Fruit fly (Drosophila melanogaster) whole organism, embryonic: ENCODE measurements around the gene pros.

Source experiments
- Atf-2 ChIP-seq: fragments of 200-800 bp; sonication (Bioruptor generic); optimal IDR thresholded peaks from 2 replicates; lab custom pipeline; 2016; ENCODE audit warnings: missing biosample characterization, missing genetic modification characterization
- B-H2 ChIP-seq: fragments of 200-800 bp; sonication (Bioruptor generic); optimal IDR thresholded peaks from 2 replicates; lab custom pipeline; 2018; ENCODE audit warnings: missing biosample characterization, mild to moderate bottlenecking, missing genetic modification characterization
- CG10147 ChIP-seq: fragments of 200-800 bp; sonication (Bioruptor generic); optimal IDR thresholded peaks from 2 replicates; lab custom pipeline; 2019; ENCODE audit warnings: missing biosample characterization, mild to moderate bottlenecking, missing genetic modification characterization, moderate library complexity
- CG10959 ChIP-seq: fragments of 200-800 bp; sonication (Bioruptor generic); IDR thresholded peaks from 2 replicates; pipeline ENCODE4 v1.3.6; 2022; ENCODE audit warnings: missing biosample characterization, missing genetic modification characterization
- CG11093 ChIP-seq: fragments of 200-800 bp; sonication (Bioruptor generic); IDR thresholded peaks from 3 replicates; pipeline ENCODE4 v1.3.6; 2022; ENCODE audit warnings: missing biosample characterization, missing genetic modification characterization
- CG12299 ChIP-seq: fragments of 200-800 bp; sonication (Bioruptor generic); optimal IDR thresholded peaks from 2 replicates; lab custom pipeline; 2018; ENCODE audit warnings: missing biosample characterization, mild to moderate bottlenecking, missing genetic modification characterization
- CG12391 ChIP-seq: fragments of 200-800 bp; sonication (Bioruptor generic); optimal IDR thresholded peaks from 3 replicates; lab custom pipeline; 2018; ENCODE audit warnings: missing biosample characterization, mild to moderate bottlenecking, missing genetic modification characterization, moderate library complexity
- CG14710 ChIP-seq: fragments of 200-800 bp; sonication (Bioruptor generic); optimal IDR thresholded peaks from 3 replicates; lab custom pipeline; 2019; ENCODE audit warnings: missing biosample characterization, mild to moderate bottlenecking, missing genetic modification characterization, moderate library complexity
- CG15011 ChIP-seq: fragments of 200-800 bp; sonication (Bioruptor generic); optimal IDR thresholded peaks from 3 replicates; lab custom pipeline; 2018; ENCODE audit warnings: missing biosample characterization, mild to moderate bottlenecking, missing genetic modification characterization
- CG15073 ChIP-seq: fragments of 200-800 bp; sonication (Bioruptor generic); optimal IDR thresholded peaks from 2 replicates; lab custom pipeline; 2016; ENCODE audit warnings: missing biosample characterization, missing genetic modification characterization
- CG15514 ChIP-seq: fragments of 200-800 bp; sonication (Bioruptor generic); optimal IDR thresholded peaks from 3 replicates; lab custom pipeline; 2017; ENCODE audit warnings: missing biosample characterization, missing genetic modification characterization, mild to moderate bottlenecking, moderate library complexity, missing genetic modification reagents
- CG16813 ChIP-seq: fragments of 200-800 bp; sonication (Bioruptor generic); IDR thresholded peaks from 3 replicates; pipeline ENCODE4 v1.3.6; 2022; ENCODE audit warnings: missing biosample characterization, missing genetic modification characterization; ENCODE audit not compliant: partially characterized antibody
- CG17328 ChIP-seq: fragments of 200-800 bp; sonication (Bioruptor generic); IDR thresholded peaks from 2 replicates; pipeline ENCODE4 v1.3.6; 2022; ENCODE audit warnings: missing biosample characterization, missing genetic modification characterization
- CG34422 ChIP-seq: fragments of 200-800 bp; sonication (Bioruptor generic); IDR thresholded peaks from 3 replicates; pipeline ENCODE4 v1.3.6; 2022; ENCODE audit warnings: missing biosample characterization, missing genetic modification characterization
- CG3995 ChIP-seq: fragments of 200-800 bp; sonication (Bioruptor generic); optimal IDR thresholded peaks from 3 replicates; lab custom pipeline; 2016; ENCODE audit warnings: missing biosample characterization, missing genetic modification characterization
- CG42726 ChIP-seq: fragments of 200-800 bp; sonication (Bioruptor generic); IDR thresholded peaks from 2 replicates; pipeline ENCODE4 v1.3.6; 2022; ENCODE audit warnings: missing biosample characterization, missing genetic modification characterization; ENCODE audit not compliant: partially characterized antibody
- CG4617 ChIP-seq: fragments of 200-800 bp; sonication (Bioruptor generic); optimal IDR thresholded peaks from 3 replicates; lab custom pipeline; 2016; ENCODE audit warnings: missing biosample characterization, missing genetic modification characterization, borderline replicate concordance
- CG4730 ChIP-seq: fragments of 200-800 bp; sonication (Bioruptor generic); IDR thresholded peaks from 2 replicates; pipeline ENCODE4 v1.3.6; 2022; ENCODE audit warnings: missing biosample characterization, missing genetic modification characterization
- CG6254 ChIP-seq: fragments of 200-800 bp; sonication (Bioruptor generic); optimal IDR thresholded peaks from 3 replicates; lab custom pipeline; 2017; ENCODE audit warnings: mild to moderate bottlenecking, missing biosample characterization, missing genetic modification reagents, missing genetic modification characterization
- CG6272 ChIP-seq: fragments of 200-800 bp; sonication (Bioruptor generic); IDR thresholded peaks from 2 replicates; pipeline ENCODE4 v1.3.6; 2022; ENCODE audit warnings: missing biosample characterization, missing genetic modification characterization
- CG6854 ChIP-seq: fragments of 200-800 bp; sonication (Bioruptor generic); optimal IDR thresholded peaks from 3 replicates; lab custom pipeline; 2017; ENCODE audit warnings: missing biosample characterization, mild to moderate bottlenecking, missing genetic modification characterization
- CG7372 ChIP-seq: fragments of 200-800 bp; sonication (Bioruptor generic); IDR thresholded peaks from 2 replicates; pipeline ENCODE4 v1.3.6; 2022; ENCODE audit warnings: missing biosample characterization, missing genetic modification characterization
- CG9727 ChIP-seq: fragments of 200-800 bp; sonication (Bioruptor generic); optimal IDR thresholded peaks from 3 replicates; lab custom pipeline; 2017; ENCODE audit warnings: missing biosample characterization, mild to moderate bottlenecking, missing genetic modification characterization
- Camta ChIP-seq: fragments of 200-800 bp; sonication (Bioruptor generic); optimal IDR thresholded peaks from 2 replicates; lab custom pipeline; 2016; ENCODE audit warnings: missing biosample characterization, missing genetic modification characterization
- Chrac-16 ChIP-seq: fragments of 200-800 bp; sonication (Bioruptor generic); optimal IDR thresholded peaks from 3 replicates; lab custom pipeline; 2016; ENCODE audit warnings: missing biosample characterization, missing genetic modification characterization
- CkIIα-i1 ChIP-seq: fragments of 200-800 bp; sonication (Bioruptor generic); IDR thresholded peaks from 2 replicates; pipeline ENCODE4 v1.3.6; 2022; ENCODE audit warnings: missing biosample characterization, missing genetic modification characterization
- CrebB ChIP-seq: fragments of 200-800 bp; sonication (Bioruptor generic); optimal IDR thresholded peaks from 3 replicates; lab custom pipeline; 2018; ENCODE audit warnings: missing biosample characterization, mild to moderate bottlenecking, missing genetic modification characterization
- Meics ChIP-seq: fragments of 200-800 bp; sonication (Bioruptor generic); optimal IDR thresholded peaks from 2 replicates; lab custom pipeline; 2017; ENCODE audit warnings: missing biosample characterization, mild to moderate bottlenecking, missing genetic modification characterization
- Neu2 ChIP-seq: fragments of 200-800 bp; sonication (Bioruptor generic); optimal IDR thresholded peaks from 3 replicates; lab custom pipeline; 2016; ENCODE audit warnings: missing biosample characterization, missing genetic modification characterization, borderline replicate concordance
- Spps ChIP-seq: fragments of 200-800 bp; sonication (Bioruptor generic); optimal IDR thresholded peaks from 2 replicates; lab custom pipeline; 2018; ENCODE audit warnings: missing biosample characterization, mild to moderate bottlenecking, missing genetic modification characterization
- Taf1 ChIP-seq: fragments of 200-800 bp; sonication (Bioruptor generic); IDR thresholded peaks from 2 replicates; pipeline ENCODE4 v1.3.6; 2022; ENCODE audit warnings: missing biosample characterization, missing genetic modification characterization
- ato ChIP-seq: fragments of 200-800 bp; sonication (Bioruptor generic); IDR thresholded peaks from 2 replicates; pipeline ENCODE4 v1.3.6; 2022; ENCODE audit warnings: missing biosample characterization, missing genetic modification characterization; ENCODE audit not compliant: partially characterized antibody
- dmrt11E ChIP-seq: fragments of 200-800 bp; sonication (Bioruptor generic); optimal IDR thresholded peaks from 3 replicates; lab custom pipeline; 2018; ENCODE audit warnings: missing biosample characterization, mild to moderate bottlenecking, missing genetic modification characterization, moderate library complexity
- exex ChIP-seq: fragments of 200-800 bp; sonication (Bioruptor generic); optimal IDR thresholded peaks from 4 replicates; lab custom pipeline; 2018; ENCODE audit warnings: missing biosample characterization, mild to moderate bottlenecking, missing genetic modification characterization, moderate library complexity
- gce ChIP-seq: fragments of 200-800 bp; sonication (Bioruptor generic); IDR thresholded peaks from 3 replicates; pipeline ENCODE4 v1.3.6; 2022; ENCODE audit warnings: missing biosample characterization, missing genetic modification characterization
- gfzf ChIP-seq: fragments of 200-800 bp; sonication (Bioruptor generic); optimal IDR thresholded peaks from 2 replicates; lab custom pipeline; 2016; ENCODE audit warnings: missing biosample characterization, mild to moderate bottlenecking, missing genetic modification characterization, moderate library complexity
- hb ChIP-seq: fragments of 200-800 bp; sonication (Bioruptor generic); IDR thresholded peaks from 3 replicates; pipeline ENCODE4 v1.3.6; 2022; ENCODE audit warnings: missing biosample characterization, missing genetic modification characterization; ENCODE audit not compliant: partially characterized antibody
- insv ChIP-seq, 2 experiments: fragments of 200-800 bp; sonication (Bioruptor generic); optimal IDR thresholded peaks; 3 replicates each; lab custom pipeline; 2016 to 2018; ENCODE audit warnings: missing biosample characterization in 2 of 2, missing genetic modification characterization in 2 of 2
- jing ChIP-seq: fragments of 200-800 bp; sonication (Bioruptor generic); optimal IDR thresholded peaks from 2 replicates; lab custom pipeline; 2018; ENCODE audit warnings: missing biosample characterization, mild to moderate bottlenecking, missing genetic modification characterization
- mld ChIP-seq: fragments of 200-800 bp; sonication (Bioruptor generic); IDR thresholded peaks from 3 replicates; pipeline ENCODE4 v1.3.6; 2022; ENCODE audit warnings: missing biosample characterization, missing genetic modification characterization; ENCODE audit not compliant: partially characterized antibody
- nmo ChIP-seq: fragments of 200-800 bp; sonication (Bioruptor generic); optimal IDR thresholded peaks from 2 replicates; lab custom pipeline; 2018; ENCODE audit warnings: missing biosample characterization, mild to moderate bottlenecking, missing genetic modification characterization, moderate library complexity
- seq ChIP-seq: fragments of 200-800 bp; sonication (Bioruptor generic); IDR thresholded peaks from 2 replicates; pipeline ENCODE4 v1.3.6; 2022; ENCODE audit warnings: missing biosample characterization, missing genetic modification characterization
- stwl ChIP-seq: fragments of 200-800 bp; sonication (Bioruptor generic); optimal IDR thresholded peaks from 3 replicates; lab custom pipeline; 2018; ENCODE audit warnings: missing biosample characterization, mild to moderate bottlenecking, missing genetic modification characterization, moderate library complexity
- sug ChIP-seq: fragments of 200-800 bp; optimal IDR thresholded peaks from 2 replicates; lab custom pipeline; 2019; ENCODE audit warnings: missing biosample characterization, mild to moderate bottlenecking, missing genetic modification characterization, moderate library complexity
- tin ChIP-seq: fragments of 200-800 bp; sonication (Bioruptor generic); optimal IDR thresholded peaks from 3 replicates; lab custom pipeline; 2016; ENCODE audit warnings: missing biosample characterization, missing genetic modification characterization
- toy ChIP-seq: fragments of 200-800 bp; sonication (Bioruptor generic); IDR thresholded peaks from 2 replicates; pipeline ENCODE4 v1.3.6; 2022; ENCODE audit warnings: missing biosample characterization, missing genetic modification characterization
- tx ChIP-seq: fragments of 200-800 bp; sonication (Bioruptor generic); optimal IDR thresholded peaks from 2 replicates; lab custom pipeline; 2016; ENCODE audit warnings: missing biosample characterization, missing genetic modification characterization
- unpg ChIP-seq: fragments of 200-800 bp; sonication (Bioruptor generic); optimal IDR thresholded peaks from 3 replicates; lab custom pipeline; 2018; ENCODE audit warnings: missing biosample characterization, mild to moderate bottlenecking, missing genetic modification characterization, moderate library complexity
- vnd ChIP-seq: fragments of 200-800 bp; sonication (Bioruptor generic); IDR thresholded peaks from 3 replicates; pipeline ENCODE4 v1.3.6; 2022; ENCODE audit warnings: missing biosample characterization, missing genetic modification characterization; ENCODE audit not compliant: partially characterized antibody
- yki ChIP-seq: fragments of >200 bp; optimal IDR thresholded peaks from 3 replicates; lab custom pipeline; 2018
- zfh1 ChIP-seq: fragments of 200-800 bp; sonication (Bioruptor generic); IDR thresholded peaks from 3 replicates; pipeline ENCODE4 v1.3.6; 2022; ENCODE audit warnings: missing biosample characterization, missing genetic modification characterization

Gene pros

DNA sequence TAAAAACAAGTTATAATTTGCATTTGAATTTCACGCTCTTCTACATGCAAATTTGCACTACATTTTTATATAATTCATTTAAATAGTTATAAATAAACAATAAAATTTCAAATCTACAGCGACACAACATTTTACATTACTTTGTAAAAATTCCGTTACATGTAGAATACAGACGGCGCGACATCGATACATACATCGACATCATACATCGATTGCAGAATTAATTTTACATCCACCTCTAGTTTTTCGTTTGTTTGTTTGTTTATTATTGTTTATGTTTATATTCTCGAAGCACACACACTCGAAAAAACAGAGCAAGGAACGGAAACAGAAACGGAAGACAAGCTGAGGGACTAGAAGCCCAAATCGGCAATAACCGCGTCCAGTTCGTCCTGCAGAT is 109.2 kb downstream of the pros start, which contains the start of gene CG17230 (continued):
- TF ChIP-seq CG10959 (GFP tag; lab: Robert Waterston, UW) (no peak), seq (no peak), CG12391 (tag; lab: Kevin White, UChicago) (no peak), sug (tag; lab: Kevin White, UChicago) (peak; percentile 18), CG6272 (GFP tag; lab: Robert Waterston, UW) (no peak), ato (GFP tag; lab: Robert Waterston, UW) (0 out of 2 replicates have a peak, but pooled peaks have one; percentile 37), vnd (peak; percentile 73), CG10147 (no peak), Camta (no peak), toy (no peak), B-H2 (no peak), CG12299 (tag; lab: Kevin White, UChicago) (no peak), CG16813 (GFP tag; lab: Robert Waterston, UW) (peak; percentile 88), hb (GFP tag; lab: Robert Waterston, UW) (peak; percentile 64; the same call in 2 of the 3 replicates), gfzf (no peak), CG15073 (GFP tag; lab: Kevin White, UChicago) (no peak), tin (GFP tag; lab: Kevin White, UChicago) (no peak), dmrt11E (tag; lab: Kevin White, UChicago) (peak; percentile 18), CkIIα-i1 (GFP tag; lab: Robert Waterston, UW) (no peak), CG15514 (GFP tag; lab: Kevin White, UChicago) (no peak), gce (GFP tag; lab: Robert Waterston, UW) (no peak), CG6254 (GFP tag; lab: Kevin White, UChicago) (no peak), CG9727 (GFP tag; lab: Kevin White, UChicago) (no peak), zfh1 (GFP tag; lab: Robert Waterston, UW) (no peak), Atf-2 (GFP tag; lab: Kevin White, UChicago) (no peak), unpg (no peak), CG34422 (GFP tag; lab: Robert Waterston, UW) (no peak), CG15011 (no peak), Taf1 (GFP tag; lab: Robert Waterston, UW) (no peak), CG7372 (GFP tag; lab: Robert Waterston, UW) (no peak), stwl (tag; lab: Kevin White, UChicago) (peak; percentile 50), exex (tag; lab: Kevin White, UChicago) (no peak), Meics (no peak), CG3995 (GFP tag; lab: Kevin White, UChicago) (no peak), CG17328 (GFP tag; lab: Robert Waterston, UW) (0 out of 2 replicates have a peak, but pooled peaks have one; percentile 9), yki (lab: Kevin White, UChicago) (no peak), mld (no peak), CrebB (no peak), CG6854 (GFP tag; lab: Kevin White, UChicago) (no peak), Chrac-16 (GFP tag; lab: Kevin White, UChicago) (no peak), insv (GFP tag; optimal IDR thresholded peaks at IDR 0.05; lab: Kevin White, UChicago) (no peak), CG4617 (GFP tag; lab: Kevin White, UChicago) (peak; percentile 60), Spps (tag; lab: Kevin White, UChicago) (no peak), tx (GFP tag; lab: Kevin White, UChicago) (no peak), jing (GFP tag; lab: Kevin White, UChicago) (no peak), Neu2 (GFP tag; lab: Kevin White, UChicago) (no peak), CG11093 (GFP tag; lab: Robert Waterston, UW) (no peak), CG14710 (tag; lab: Kevin White, UChicago) (peak; percentile 43), CG42726 (peak; percentile 51), nmo (GFP tag; lab: Kevin White, UChicago) (no peak), CG4730 (no peak)
